Worm (Caenorhabditis elegans) whole organism, early embryonic: ENCODE results near the gene nkat-3.

Experiments used
- F13C5.2 ChIP-seq: sonication (generic microtip); optimal IDR thresholded peaks from 2 replicates; lab custom pipeline; 2017; ENCODE audit warnings: mild to moderate bottlenecking, missing genetic modification characterization, inconsistent platforms, missing compliant biosample characterization
- aly-1 ChIP-seq: sonication (generic microtip); optimal IDR thresholded peaks from 2 replicates; lab custom pipeline; 2016; ENCODE audit warnings: missing genetic modification characterization, missing compliant biosample characterization
- ama-1 ChIP-seq: fragments of 150-350 bp; optimal IDR thresholded peaks from 2 replicates; lab custom pipeline; 2014
- ceh-13 ChIP-seq: fragments of 200-800 bp; sonication (Bioruptor generic); optimal IDR thresholded peaks from 2 replicates; lab custom pipeline; 2018; ENCODE audit warnings: mild to moderate bottlenecking, missing genetic modification characterization, missing compliant biosample characterization
- ceh-36 ChIP-seq: sonication (generic microtip); optimal IDR thresholded peaks from 2 replicates; lab custom pipeline; 2016; ENCODE audit warnings: missing genetic modification characterization, inconsistent platforms, missing compliant biosample characterization
- flt-1 ChIP-seq: fragments of 200-800 bp; sonication (Bioruptor generic); IDR thresholded peaks from 2 replicates; pipeline ENCODE4 v1.3.6; 2022; ENCODE audit warnings: missing genetic modification characterization, missing compliant biosample characterization
- pes-1 ChIP-seq: fragments of 200-800 bp; sonication (Bioruptor generic); IDR thresholded peaks from 2 replicates; pipeline ENCODE4 v1.3.6; 2022; ENCODE audit warnings: missing genetic modification reagents, missing genetic modification characterization, missing compliant biosample characterization
- sea-1 ChIP-seq: fragments of 200-800 bp; sonication (Bioruptor generic); conservative IDR thresholded peaks from 2 replicates; pipeline ENCODE4 v1.3.6; 2022; ENCODE audit warnings: missing genetic modification characterization, missing compliant biosample characterization
- tra-4 ChIP-seq: sonication (generic microtip); optimal IDR thresholded peaks from 2 replicates; lab custom pipeline; 2017; ENCODE audit warnings: missing genetic modification characterization, missing compliant biosample characterization

- no peak for TF ChIP-seq sea-1 (GFP tag; lab: Robert Waterston, UW)
- TF ChIP-seq flt-1 (GFP tag; lab: Robert Waterston, UW): no peak
- no peak for TF ChIP-seq ama-1 (lab: Kevin White, UChicago)
- no peak for TF ChIP-seq tra-4 (tag; lab: Kevin White, UChicago)
- TF ChIP-seq ceh-36 (tag; lab: Kevin White, UChicago): no peak
- TF ChIP-seq pes-1 (GFP tag; lab: Robert Waterston, UW): no peak
- no peak for TF ChIP-seq F13C5.2 (tag; lab: Kevin White, UChicago)
- TF ChIP-seq aly-1 (tag; lab: Kevin White, UChicago): no peak
- no peak for TF ChIP-seq ceh-13
Observed at ce11 chrX:15430983-15431382, 10.5 kb upstream of the nkat-3 start, which contains the start of gene blos-8.
